Worm (Caenorhabditis elegans) whole organism, L3 larva: ENCODE results near the gene nlp-34.

Experiments used
- ZK546.5 ChIP-seq: sonication (generic microtip); optimal IDR thresholded peaks from 2 replicates; lab custom pipeline; 2017; ENCODE audit warnings: missing biosample characterization, missing genetic modification characterization
- ceh-16 ChIP-seq: sonication (generic microtip); optimal IDR thresholded peaks from 2 replicates; lab custom pipeline; 2017; ENCODE audit warnings: missing biosample characterization, missing genetic modification characterization
- ceh-28 ChIP-seq: fragments of 150-350 bp; optimal IDR thresholded peaks from 2 replicates; lab custom pipeline; 2014; ENCODE audit warnings: missing biosample characterization, missing genetic modification reagents, missing genetic modification characterization
- daf-12 ChIP-seq: fragments of 150-350 bp; optimal IDR thresholded peaks from 2 replicates; lab custom pipeline; 2014; ENCODE audit warnings: missing biosample characterization, missing genetic modification reagents, missing genetic modification characterization
- egl-5 ChIP-seq: fragments of 150-350 bp; optimal IDR thresholded peaks from 2 replicates; lab custom pipeline; 2017; ENCODE audit warnings: missing biosample characterization, missing genetic modification reagents, missing genetic modification characterization, inconsistent platforms
- elt-1 ChIP-seq: fragments of 150-350 bp; optimal IDR thresholded peaks from 2 replicates; lab custom pipeline; 2014; ENCODE audit warnings: missing biosample characterization, missing genetic modification characterization
- elt-2 ChIP-seq: sonication (generic microtip); optimal IDR thresholded peaks from 2 replicates; lab custom pipeline; 2016; ENCODE audit warnings: missing genetic modification reagents, mild to moderate bottlenecking, missing genetic modification characterization, missing compliant biosample characterization
- elt-3 ChIP-seq, 3 experiments: fragments of 150-350 bp in 1 of 3; sonication (generic microtip) in 2 of 3; optimal IDR thresholded peaks; 2 replicates in 2 of 3; 4 replicates in 1 of 3; lab custom pipeline; 2014 to 2017; ENCODE audit warnings: missing biosample characterization in 3 of 3, missing genetic modification characterization in 3 of 3
- eor-1 ChIP-seq, 2 experiments: fragments of 150-350 bp; optimal IDR thresholded peaks; 2 replicates each; lab custom pipeline; 2014 to 2018; ENCODE audit warnings: missing biosample characterization in 2 of 2, missing genetic modification characterization in 2 of 2
- fos-1 ChIP-seq: fragments of 150-350 bp; optimal IDR thresholded peaks from 2 replicates; lab custom pipeline; 2014; ENCODE audit warnings: missing biosample characterization, missing genetic modification characterization
- jun-1 ChIP-seq: fragments of 150-350 bp; optimal IDR thresholded peaks from 2 replicates; lab custom pipeline; 2014; ENCODE audit warnings: missing biosample characterization, missing genetic modification reagents, missing genetic modification characterization
- lin-15B ChIP-seq: fragments of 150-350 bp; optimal IDR thresholded peaks from 2 replicates; lab custom pipeline; 2014; ENCODE audit warnings: missing biosample characterization, missing genetic modification characterization
- lin-39 ChIP-seq: fragments of 150-350 bp; optimal IDR thresholded peaks from 2 replicates; lab custom pipeline; 2018; ENCODE audit warnings: missing biosample characterization, missing genetic modification reagents, missing genetic modification characterization
- lsy-12 ChIP-seq: sonication (generic microtip); optimal IDR thresholded peaks from 2 replicates; lab custom pipeline; 2016; ENCODE audit warnings: mild to moderate bottlenecking, missing genetic modification characterization, missing compliant biosample characterization
- mdl-1 ChIP-seq: fragments of 150-350 bp; optimal IDR thresholded peaks from 2 replicates; lab custom pipeline; 2014; ENCODE audit warnings: missing biosample characterization, missing genetic modification characterization
- mml-1 ChIP-seq: fragments of 150-350 bp; sonication (generic microtip); optimal IDR thresholded peaks from 3 replicates; lab custom pipeline; 2014; ENCODE audit warnings: missing biosample characterization, missing genetic modification characterization
- nfya-1 ChIP-seq: sonication (generic microtip); optimal IDR thresholded peaks from 2 replicates; lab custom pipeline; 2017; ENCODE audit warnings: missing genetic modification characterization, mild to moderate bottlenecking, missing compliant biosample characterization, antibody characterized with exemption, moderate library complexity; ENCODE audit not compliant: insufficient read depth
- nhr-12 ChIP-seq: fragments of 150-350 bp; optimal IDR thresholded peaks from 2 replicates; lab custom pipeline; 2014; ENCODE audit warnings: missing biosample characterization, missing genetic modification characterization
- nhr-237 ChIP-seq: fragments of 150-350 bp; optimal IDR thresholded peaks from 2 replicates; lab custom pipeline; 2014; ENCODE audit warnings: missing biosample characterization, missing genetic modification characterization
- nhr-25 ChIP-seq: sonication (generic microtip); optimal IDR thresholded peaks from 2 replicates; lab custom pipeline; 2017; ENCODE audit warnings: missing biosample characterization, missing genetic modification characterization
- nhr-28 ChIP-seq: fragments of 150-350 bp; optimal IDR thresholded peaks from 2 replicates; lab custom pipeline; 2014; ENCODE audit warnings: missing biosample characterization, missing genetic modification characterization
- nhr-67 ChIP-seq: fragments of 150-350 bp; optimal IDR thresholded peaks from 2 replicates; lab custom pipeline; 2014; ENCODE audit warnings: missing biosample characterization, missing genetic modification characterization
- nhr-76 ChIP-seq: fragments of 150-350 bp; sonication (generic microtip); optimal IDR thresholded peaks from 5 replicates; lab custom pipeline; 2014; ENCODE audit warnings: missing biosample characterization, missing genetic modification characterization
- nhr-77 ChIP-seq: fragments of 150-350 bp; optimal IDR thresholded peaks from 2 replicates; lab custom pipeline; 2014; ENCODE audit warnings: missing biosample characterization, missing genetic modification characterization
- pha-4 ChIP-seq: fragments of 150-350 bp; optimal IDR thresholded peaks from 2 replicates; lab custom pipeline; 2014; ENCODE audit warnings: missing biosample characterization, missing genetic modification reagents, missing genetic modification characterization
- pqm-1 ChIP-seq: fragments of 150-350 bp; optimal IDR thresholded peaks from 2 replicates; lab custom pipeline; 2017; ENCODE audit warnings: missing biosample characterization, missing genetic modification characterization, inconsistent platforms
- sea-2 ChIP-seq: fragments of 150-350 bp; sonication (generic microtip); optimal IDR thresholded peaks from 4 replicates; lab custom pipeline; 2014; ENCODE audit warnings: missing biosample characterization, missing genetic modification reagents, missing genetic modification characterization
- skn-1 ChIP-seq: fragments of 150-350 bp; optimal IDR thresholded peaks from 2 replicates; lab custom pipeline; 2014; ENCODE audit warnings: missing biosample characterization, missing genetic modification characterization
- snpc-4 ChIP-seq: fragments of 150-350 bp; optimal IDR thresholded peaks from 2 replicates; lab custom pipeline; 2014; ENCODE audit warnings: missing biosample characterization, missing genetic modification characterization
- unc-39 ChIP-seq: sonication (generic microtip); optimal IDR thresholded peaks from 4 replicates; lab custom pipeline; 2017; ENCODE audit warnings: missing biosample characterization, missing genetic modification characterization
- unc-62 ChIP-seq: fragments of 150-350 bp; sonication (generic microtip); optimal IDR thresholded peaks from 4 replicates; lab custom pipeline; 2014; ENCODE audit warnings: missing biosample characterization, missing genetic modification reagents, missing genetic modification characterization
- zag-1 ChIP-seq: fragments of 150-350 bp; optimal IDR thresholded peaks from 2 replicates; lab custom pipeline; 2014; ENCODE audit warnings: missing biosample characterization, missing genetic modification characterization
- ztf-11 ChIP-seq: fragments of 150-350 bp; optimal IDR thresholded peaks from 2 replicates; lab custom pipeline; 2014; ENCODE audit warnings: missing biosample characterization, missing genetic modification characterization

Gene nlp-34

ce11 chrV:4018591-4018990, 39.7 kb upstream of the nlp-34 start:
- TF ChIP-seq zag-1 (no peak), eor-1 (tag; optimal IDR thresholded peaks at IDR 0.05; lab: Kevin White, UChicago) (no peak), sea-2 (no peak), elt-2 (tag; lab: Kevin White, UChicago) (no peak), ceh-16 (tag; lab: Kevin White, UChicago) (no peak), skn-1 (no peak), ztf-11 (no peak), nhr-237 (no peak), unc-39 (tag; lab: Kevin White, UChicago) (no peak), nhr-76 (tag; lab: Kevin White, UChicago) (no peak), nhr-25 (no peak), pha-4 (tag; lab: Kevin White, UChicago) (no peak), ZK546.5 (tag; lab: Kevin White, UChicago) (no peak)

DNA sequence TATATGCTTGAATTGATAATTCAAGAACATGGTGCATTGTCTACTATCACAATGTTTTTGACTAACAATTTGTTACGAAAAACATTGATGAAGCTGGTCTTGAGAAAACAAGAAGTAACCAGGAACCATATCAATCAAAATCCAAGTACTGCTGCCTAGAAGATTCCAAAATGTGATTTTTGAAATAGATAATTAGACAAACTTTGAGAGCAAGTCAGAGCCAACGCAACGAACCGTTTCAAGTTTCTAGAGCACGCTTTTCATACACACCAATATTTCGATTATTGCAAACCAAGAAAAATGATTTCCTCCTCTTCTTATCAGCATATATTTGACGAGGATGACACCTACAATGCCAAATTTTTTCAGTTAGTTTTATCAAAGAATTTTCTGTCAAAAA, 37.8 kb upstream of the nlp-34 start, which contains the start of gene srw-89:
Gene srw-89, plus strand, starts transcription at position 301 of the 400 bp plus-strand sequence.
- TF ChIP-seq elt-1 (tag; lab: Kevin White, UChicago) (no peak), zag-1 (no peak), nhr-76 (tag; lab: Kevin White, UChicago) (no peak), snpc-4 (tag; lab: Kevin White, UChicago) (no peak), daf-12 (tag; lab: Kevin White, UChicago) (no peak), eor-1 (tag; optimal IDR thresholded peaks at IDR 0.05; lab: Kevin White, UChicago) (no peak), nhr-67 (tag; lab: Kevin White, UChicago) (no peak), pqm-1 (tag; lab: Kevin White, UChicago) (no peak)
- TF ChIP-seq, all 47 proteins: peak for 0

ce11 chrV:4010170-4010569, 31.2 kb upstream of the nlp-34 start, which contains the start of gene srh-4:
TSS of gene srh-4 (plus strand) at chrV:4010470.
- TF ChIP-seq jun-1, result no peak

- TF ChIP-seq pqm-1 (tag; lab: Kevin White, UChicago) (no peak), lin-39 (tag; lab: Kevin White, UChicago) (no peak), pha-4 (tag; lab: Kevin White, UChicago) (no peak), nhr-67 (tag; lab: Kevin White, UChicago) (no peak), unc-62 (GFP tag; lab: Kevin White, UChicago) (no peak), skn-1 (no peak), ceh-28 (tag; lab: Kevin White, UChicago) (no peak), mdl-1 (tag; lab: Kevin White, UChicago) (no peak), nhr-12 (tag; lab: Kevin White, UChicago) (no peak), lin-15B (tag; lab: Kevin White, UChicago) (no peak), nhr-76 (tag; lab: Kevin White, UChicago) (no peak), zag-1 (no peak), snpc-4 (tag; lab: Kevin White, UChicago) (no peak), lsy-12 (tag; lab: Kevin White, UChicago) (no peak), elt-2 (tag; lab: Kevin White, UChicago) (no peak), nhr-25 (no peak), elt-3 (tag; optimal IDR thresholded peaks at IDR 0.05; lab: Kevin White, UChicago) (no peak), fos-1 (no peak), ztf-11 (no peak)
Observed at ce11 chrV:4007927-4008326, 29.0 kb upstream of the nlp-34 start, which contains the start of gene srh-7. TSS of gene srh-7 (plus strand) at chrV:4008227.

DNA sequence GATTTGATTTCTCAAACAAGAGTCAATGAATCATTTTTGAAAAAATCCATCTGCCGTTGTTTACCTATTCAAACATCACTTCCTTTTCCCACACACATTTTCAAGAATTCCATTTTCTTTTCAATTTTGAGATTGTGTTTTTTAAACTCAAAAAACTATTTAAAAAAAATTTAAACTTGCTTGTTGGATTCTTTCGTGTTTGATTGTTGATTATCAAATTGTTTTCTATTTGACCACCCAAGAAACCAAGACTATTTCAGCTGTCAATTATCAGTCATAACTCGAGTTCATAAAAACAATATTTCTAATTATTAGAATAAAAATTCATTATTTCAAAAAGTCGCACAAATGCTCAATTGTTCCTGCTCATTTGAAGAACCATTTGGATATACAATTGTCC, 26.3 kb upstream of the nlp-34 start, which contains the start of gene srh-8:
Gene srh-8, plus strand, starts transcription at position 301 of the 400 bp plus-strand sequence.
- no peak for TF ChIP-seq lin-15B (tag; lab: Kevin White, UChicago)
- no peak for TF ChIP-seq zag-1
- no peak for TF ChIP-seq nhr-28
- no peak for TF ChIP-seq unc-39 (tag; lab: Kevin White, UChicago)
- no peak for TF ChIP-seq sea-2
- TF ChIP-seq nfya-1 (tag; lab: Kevin White, UChicago), result no peak
- no peak for TF ChIP-seq elt-1 (tag; lab: Kevin White, UChicago)
- TF ChIP-seq egl-5 (tag; lab: Kevin White, UChicago), result no peak
- TF ChIP-seq elt-3 (tag; optimal IDR thresholded peaks at IDR 0.05; lab: Kevin White, UChicago), result no peak
- no peak for TF ChIP-seq nhr-12 (tag; lab: Kevin White, UChicago)
- TF ChIP-seq, all 47 proteins: peak for 0

DNA sequence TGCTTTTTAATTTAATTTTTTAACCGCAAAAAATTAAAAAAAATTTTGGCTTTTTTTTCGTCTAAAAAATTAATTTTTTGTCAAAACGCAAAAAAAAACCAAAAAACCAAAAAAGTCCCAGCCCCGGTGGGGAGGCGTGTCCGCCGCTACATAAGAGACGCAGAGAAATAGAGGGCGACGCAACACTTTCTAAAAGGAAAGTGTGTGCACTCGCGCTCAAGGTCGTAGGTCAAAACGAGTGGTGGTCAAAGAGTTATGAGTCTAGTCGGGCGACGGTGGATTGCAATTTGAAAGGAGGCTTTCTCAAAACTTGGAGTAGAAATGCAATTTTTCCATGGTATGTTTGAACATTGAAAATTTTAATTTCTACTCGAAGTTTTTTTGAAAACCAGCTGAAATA, 25.6 kb upstream of the nlp-34 start:
- TF ChIP-seq nhr-77 (tag; lab: Kevin White, UChicago) (no peak), mml-1 (tag; lab: Kevin White, UChicago) (no peak), lin-15B (tag; lab: Kevin White, UChicago) (no peak)
- TF ChIP-seq, all 47 proteins: peak for 0
